Worm (Caenorhabditis elegans) whole organism, L1 larva: ENCODE results near the gene W05H9.4.

Source experiments
- C34B4.2 ChIP-seq: sonication (generic microtip); optimal IDR thresholded peaks from 2 replicates; lab custom pipeline; 2017; ENCODE audit warnings: mild to moderate bottlenecking, missing genetic modification characterization, missing compliant biosample characterization
- aha-1 ChIP-seq: fragments of 150-350 bp; optimal IDR thresholded peaks from 2 replicates; lab custom pipeline; 2014; ENCODE audit warnings: missing biosample characterization, missing genetic modification characterization
- alr-1 ChIP-seq: fragments of 200-800 bp; sonication (Bioruptor generic); optimal IDR thresholded peaks from 2 replicates; lab custom pipeline; 2018; ENCODE audit warnings: borderline replicate concordance, mild to moderate bottlenecking, missing genetic modification characterization, missing compliant biosample characterization
- ama-1 ChIP-seq: fragments of 150-350 bp; optimal IDR thresholded peaks from 2 replicates; lab custom pipeline; 2014
- ceh-63 ChIP-seq: fragments of 200-800 bp; sonication (Bioruptor generic); optimal IDR thresholded peaks from 2 replicates; lab custom pipeline; 2018; ENCODE audit warnings: mild to moderate bottlenecking, missing genetic modification characterization, missing compliant biosample characterization
- ceh-8 ChIP-seq: fragments of 200-800 bp; sonication (Bioruptor generic); optimal IDR thresholded peaks from 2 replicates; lab custom pipeline; 2018; ENCODE audit warnings: mild to moderate bottlenecking, missing genetic modification characterization, moderate library complexity, missing compliant biosample characterization
- ceh-82 ChIP-seq, 3 experiments: fragments of 150-350 bp in 1 of 3; sonication (generic microtip) in 2 of 3; optimal IDR thresholded peaks; 2 replicates each; lab custom pipeline; 2014 to 2017; ENCODE audit warnings: missing biosample characterization in 3 of 3, missing genetic modification characterization in 3 of 3
- ceh-88 ChIP-seq: fragments of 200-800 bp; sonication (Bioruptor generic); IDR thresholded peaks from 2 replicates; pipeline ENCODE4 v1.3.6; 2022; ENCODE audit warnings: missing genetic modification characterization, missing compliant biosample characterization
- ceh-90 ChIP-seq: sonication (generic microtip); optimal IDR thresholded peaks from 2 replicates; lab custom pipeline; 2016; ENCODE audit warnings: missing genetic modification characterization, missing compliant biosample characterization
- ces-1 ChIP-seq: fragments of 150-350 bp; optimal IDR thresholded peaks from 2 replicates; lab custom pipeline; 2014; ENCODE audit warnings: missing biosample characterization, missing genetic modification reagents, missing genetic modification characterization
- efl-1 ChIP-seq, 4 experiments: fragments of 150-350 bp; optimal IDR thresholded peaks in 3 of 4; peaks in 1 of 4; 1 replicate in 1 of 4; 2 replicates in 3 of 4; lab custom pipeline; 2014; ENCODE audit warnings: missing biosample characterization in 2 of 4, missing genetic modification characterization in 2 of 4, missing genetic modification reagents in 2 of 4
- egl-13 ChIP-seq: sonication (generic microtip); optimal IDR thresholded peaks from 2 replicates; lab custom pipeline; 2016; ENCODE audit warnings: missing genotype, missing genetic modification reagents, missing genetic modification characterization, missing compliant biosample characterization
- elt-2 ChIP-seq: sonication (generic microtip); optimal IDR thresholded peaks from 2 replicates; lab custom pipeline; 2016; ENCODE audit warnings: missing genetic modification characterization, mild to moderate bottlenecking, inconsistent platforms, missing compliant biosample characterization, missing genetic modification reagents
- ets-5 ChIP-seq: fragments of 200-800 bp; sonication (Bioruptor generic); IDR thresholded peaks from 2 replicates; pipeline ENCODE4 v1.3.6; 2022; ENCODE audit warnings: missing genetic modification characterization, missing compliant biosample characterization
- fkh-4 ChIP-seq: sonication (generic microtip); optimal IDR thresholded peaks from 2 replicates; lab custom pipeline; 2016; ENCODE audit warnings: missing compliant biosample characterization, missing genetic modification characterization, borderline replicate concordance
- fkh-8 ChIP-seq: sonication (generic microtip); optimal IDR thresholded peaks from 2 replicates; lab custom pipeline; 2016; ENCODE audit warnings: mild to moderate bottlenecking, missing genetic modification characterization, missing compliant biosample characterization
- fos-1 ChIP-seq: fragments of 150-350 bp; optimal IDR thresholded peaks from 2 replicates; lab custom pipeline; 2014; ENCODE audit warnings: missing biosample characterization, missing genetic modification characterization
- hpl-2 ChIP-seq: fragments of 150-350 bp; optimal IDR thresholded peaks from 2 replicates; lab custom pipeline; 2014; ENCODE audit warnings: missing biosample characterization, missing genetic modification reagents, missing genetic modification characterization
- lin-13 ChIP-seq: fragments of 150-350 bp; optimal IDR thresholded peaks from 2 replicates; lab custom pipeline; 2014; ENCODE audit warnings: missing biosample characterization, missing genetic modification reagents, missing genetic modification characterization
- lin-14 ChIP-seq: fragments of 200-800 bp; sonication (Bioruptor generic); optimal IDR thresholded peaks from 2 replicates; lab custom pipeline; 2018; ENCODE audit warnings: mild to moderate bottlenecking, missing genetic modification characterization, moderate library complexity, missing compliant biosample characterization
- lin-35 ChIP-seq, 2 experiments: fragments of 150-350 bp; optimal IDR thresholded peaks; 2 replicates each; lab custom pipeline; 2014; ENCODE audit warnings: missing biosample characterization in 2 of 2, missing genetic modification characterization in 2 of 2, missing genetic modification reagents in 2 of 2
- lin-39 ChIP-seq: fragments of 150-350 bp; optimal IDR thresholded peaks from 2 replicates; lab custom pipeline; 2014; ENCODE audit warnings: missing biosample characterization, missing genetic modification reagents, missing genetic modification characterization
- lir-3 ChIP-seq: sonication (generic microtip); optimal IDR thresholded peaks from 2 replicates; lab custom pipeline; 2016; ENCODE audit warnings: mild to moderate bottlenecking, missing genetic modification characterization, moderate library complexity, missing compliant biosample characterization; ENCODE audit not compliant: poor library complexity
- lsy-2 ChIP-seq, 2 experiments: fragments of 150-350 bp; optimal IDR thresholded peaks; 2 replicates each; lab custom pipeline; 2014; ENCODE audit warnings: missing biosample characterization in 2 of 2, missing genetic modification characterization in 2 of 2
- mab-9 ChIP-seq: fragments of 200-800 bp; sonication (Bioruptor generic); IDR thresholded peaks from 2 replicates; pipeline ENCODE4 v1.3.6; 2022; ENCODE audit warnings: missing genetic modification reagents, missing genetic modification characterization, missing compliant biosample characterization
- mdl-1 ChIP-seq, 2 experiments: fragments of 150-350 bp; optimal IDR thresholded peaks; 2 replicates each; lab custom pipeline; 2014 to 2017; ENCODE audit warnings: missing biosample characterization in 2 of 2, missing genetic modification characterization in 2 of 2, inconsistent platforms in 1 of 2
- mef-2 ChIP-seq: fragments of 150-350 bp; optimal IDR thresholded peaks from 2 replicates; lab custom pipeline; 2014; ENCODE audit warnings: missing biosample characterization, missing genetic modification characterization
- mep-1 ChIP-seq: fragments of 150-350 bp; optimal IDR thresholded peaks from 2 replicates; lab custom pipeline; 2014; ENCODE audit warnings: missing biosample characterization, missing genetic modification characterization
- nhr-11 ChIP-seq: fragments of 150-350 bp; optimal IDR thresholded peaks from 2 replicates; lab custom pipeline; 2014; ENCODE audit warnings: missing biosample characterization, missing genetic modification characterization
- nhr-12 ChIP-seq: sonication (generic microtip); optimal IDR thresholded peaks from 2 replicates; lab custom pipeline; 2017; ENCODE audit warnings: missing biosample characterization, missing genetic modification characterization
- nhr-20 ChIP-seq: sonication (generic microtip); optimal IDR thresholded peaks from 2 replicates; lab custom pipeline; 2016; ENCODE audit warnings: mild to moderate bottlenecking, missing genetic modification characterization, missing compliant biosample characterization
- nhr-237 ChIP-seq: fragments of 150-350 bp; optimal IDR thresholded peaks from 2 replicates; lab custom pipeline; 2014; ENCODE audit warnings: missing biosample characterization, missing genetic modification characterization
- nhr-28 ChIP-seq: fragments of 150-350 bp; optimal IDR thresholded peaks from 2 replicates; lab custom pipeline; 2014; ENCODE audit warnings: missing biosample characterization, missing genetic modification characterization
- nhr-71 ChIP-seq: sonication (generic microtip); optimal IDR thresholded peaks from 2 replicates; lab custom pipeline; 2016; ENCODE audit warnings: mild to moderate bottlenecking, missing genetic modification characterization, moderate library complexity, missing compliant biosample characterization
- nhr-76 ChIP-seq: sonication (generic microtip); optimal IDR thresholded peaks from 2 replicates; lab custom pipeline; 2017; ENCODE audit warnings: missing biosample characterization, missing genetic modification characterization
- nhr-84 ChIP-seq: sonication (generic microtip); optimal IDR thresholded peaks from 2 replicates; lab custom pipeline; 2017; ENCODE audit warnings: missing biosample characterization, missing genetic modification characterization
- nhr-85 ChIP-seq: sonication (generic microtip); peaks from one replicate; lab custom pipeline; 2016; ENCODE audit warnings: missing genetic modification characterization, inconsistent platforms, missing compliant biosample characterization
- pag-3 ChIP-seq: sonication (generic microtip); optimal IDR thresholded peaks from 2 replicates; lab custom pipeline; 2017; ENCODE audit warnings: missing genetic modification characterization, mild to moderate bottlenecking, missing compliant biosample characterization, antibody characterized with exemption, borderline replicate concordance; ENCODE audit not compliant: insufficient read depth
- pqm-1 ChIP-seq: sonication (generic microtip); optimal IDR thresholded peaks from 3 replicates; lab custom pipeline; 2017; ENCODE audit warnings: missing biosample characterization, missing genetic modification characterization
- skn-1 ChIP-seq: fragments of 150-350 bp; optimal IDR thresholded peaks from 2 replicates; lab custom pipeline; 2014; ENCODE audit warnings: missing biosample characterization, missing genetic modification characterization
- snu-23 ChIP-seq: sonication (generic microtip); optimal IDR thresholded peaks from 2 replicates; lab custom pipeline; 2016; ENCODE audit warnings: missing genetic modification characterization, missing compliant biosample characterization
- sox-4 ChIP-seq: sonication (generic microtip); optimal IDR thresholded peaks from 2 replicates; lab custom pipeline; 2016; ENCODE audit warnings: missing genetic modification characterization, missing compliant biosample characterization
- sptf-1 ChIP-seq: fragments of 150-350 bp; optimal IDR thresholded peaks from 2 replicates; lab custom pipeline; 2014; ENCODE audit warnings: missing biosample characterization, missing genetic modification characterization
- sup-37 ChIP-seq: fragments of 200-800 bp; sonication (Bioruptor generic); optimal IDR thresholded peaks from 2 replicates; lab custom pipeline; 2018; ENCODE audit warnings: mild to moderate bottlenecking, missing genetic modification characterization, missing compliant biosample characterization
- tbx-2 ChIP-seq: sonication (generic microtip); optimal IDR thresholded peaks from 2 replicates; lab custom pipeline; 2016; ENCODE audit warnings: missing genetic modification characterization, missing compliant biosample characterization
- tlp-1 ChIP-seq: fragments of 150-350 bp; optimal IDR thresholded peaks from 2 replicates; lab custom pipeline; 2014; ENCODE audit warnings: missing biosample characterization, missing genetic modification characterization
- unc-130 ChIP-seq: fragments of 150-350 bp; optimal IDR thresholded peaks from 2 replicates; lab custom pipeline; 2017; ENCODE audit warnings: missing biosample characterization, missing genetic modification characterization, inconsistent platforms
- unc-30 ChIP-seq: sonication (generic microtip); optimal IDR thresholded peaks from 2 replicates; lab custom pipeline; 2017; ENCODE audit warnings: missing biosample characterization, missing genetic modification characterization
- unc-62 ChIP-seq: fragments of 150-350 bp; optimal IDR thresholded peaks from 2 replicates; lab custom pipeline; 2014; ENCODE audit warnings: missing biosample characterization, missing genetic modification reagents, missing genetic modification characterization
- xbp-1 ChIP-seq: sonication (generic microtip); optimal IDR thresholded peaks from 2 replicates; lab custom pipeline; 2016; ENCODE audit warnings: missing genetic modification characterization, missing compliant biosample characterization
- zag-1 ChIP-seq: fragments of 150-350 bp; optimal IDR thresholded peaks from 2 replicates; lab custom pipeline; 2014; ENCODE audit warnings: missing biosample characterization, missing genetic modification characterization
- zip-4 ChIP-seq: fragments of 200-800 bp; sonication (Bioruptor generic); optimal IDR thresholded peaks from 2 replicates; lab custom pipeline; 2018; ENCODE audit warnings: mild to moderate bottlenecking, missing genetic modification characterization, moderate library complexity, missing compliant biosample characterization
- ztf-4 ChIP-seq: fragments of 150-350 bp; optimal IDR thresholded peaks from 2 replicates; lab custom pipeline; 2014; ENCODE audit warnings: missing biosample characterization, missing genetic modification characterization

W05H9.4 gene

ce11 chrX:6250272-6250752, 13.1 kb upstream of the W05H9.4 start (continued):
- TF ChIP-seq fkh-4 (tag; lab: Kevin White, UChicago), result no peak
- no peak for TF ChIP-seq tlp-1 (tag; lab: Kevin White, UChicago)
- TF ChIP-seq efl-1 (optimal IDR thresholded peaks at IDR 0.05; lab: Kevin White, UChicago), result peak; percentile 9 to 18
- peak; percentile 5 to 93 for TF ChIP-seq efl-1 (GFP tag; optimal IDR thresholded peaks at IDR 0.05 in 1 of 2; lab: Kevin White, UChicago)
- TF ChIP-seq tbx-2 (tag; lab: Kevin White, UChicago), result peak; percentile 68
- no peak for TF ChIP-seq unc-30 (tag; lab: Kevin White, UChicago)
- TF ChIP-seq nhr-12, result no peak
- no peak for TF ChIP-seq aha-1
- no peak for TF ChIP-seq alr-1
- no peak for TF ChIP-seq nhr-76 (tag; lab: Kevin White, UChicago)
- no peak for TF ChIP-seq sox-4 (tag; lab: Kevin White, UChicago)
- TF ChIP-seq nhr-84 (tag; lab: Kevin White, UChicago), result no peak
- TF ChIP-seq lin-35 (GFP tag; optimal IDR thresholded peaks at IDR 0.05; lab: Kevin White, UChicago), result peak in 1 of 2 experiments; percentile 64
- TF ChIP-seq nhr-237 (tag; lab: Kevin White, UChicago), result peak; percentile 15
- no peak for TF ChIP-seq zag-1
- no peak for TF ChIP-seq ama-1 (lab: Kevin White, UChicago)
- TF ChIP-seq ztf-4 (tag; lab: Kevin White, UChicago), result no peak
- TF ChIP-seq sptf-1 (tag; lab: Kevin White, UChicago), result no peak
- TF ChIP-seq ceh-90 (tag; lab: Kevin White, UChicago), result no peak
- TF ChIP-seq mab-9 (GFP tag; lab: Robert Waterston, UW), result no peak
- no peak for TF ChIP-seq unc-62 (GFP tag; lab: Kevin White, UChicago)
- peak; percentile 92 for TF ChIP-seq lin-14 (GFP tag; lab: Kevin White, UChicago)
- TF ChIP-seq skn-1, result peak; percentile 33
- no peak for TF ChIP-seq lin-39 (tag; lab: Kevin White, UChicago)
- no peak for TF ChIP-seq sup-37 (GFP tag; lab: Kevin White, UChicago)
- peak; percentile 84 for TF ChIP-seq nhr-20 (tag; lab: Kevin White, UChicago)
- peak; percentile 89 for TF ChIP-seq nhr-71 (tag; lab: Kevin White, UChicago)
- TF ChIP-seq ceh-8 (GFP tag; lab: Kevin White, UChicago), result no peak
- no peak for TF ChIP-seq fos-1
- peak; percentile 97 for TF ChIP-seq nhr-85
- peak; percentile 54 for TF ChIP-seq xbp-1 (tag; lab: Kevin White, UChicago)
- TF ChIP-seq snu-23 (GFP tag; lab: Kevin White, UChicago), result peak; percentile 77
- TF ChIP-seq mdl-1 (tag; optimal IDR thresholded peaks at IDR 0.05; lab: Kevin White, UChicago), result peak in 1 of 2 experiments; percentile 60
- TF ChIP-seq ceh-82 (tag; optimal IDR thresholded peaks at IDR 0.05; lab: Kevin White, UChicago), result peak; percentile 47 to 54 (median 49)
- no peak for TF ChIP-seq lin-13 (GFP tag; lab: Kevin White, UChicago)
- no peak for TF ChIP-seq nhr-28 (tag; lab: Kevin White, UChicago)
- no peak for TF ChIP-seq hpl-2 (GFP tag; lab: Kevin White, UChicago)
- TF ChIP-seq pqm-1 (tag; lab: Kevin White, UChicago), result no peak
- TF ChIP-seq pag-3 (tag; lab: Kevin White, UChicago), result peak; percentile 33
- no peak for TF ChIP-seq ces-1
- TF ChIP-seq ceh-88 (GFP tag; lab: Robert Waterston, UW), result no peak
- TF ChIP-seq mep-1, result peak; percentile 84
- no peak for TF ChIP-seq lir-3 (tag; lab: Kevin White, UChicago)
- TF ChIP-seq egl-13 (tag; lab: Kevin White, UChicago), result no peak
- TF ChIP-seq ceh-63 (GFP tag; lab: Kevin White, UChicago), result no peak
- peak; percentile 58 for TF ChIP-seq unc-130 (tag; lab: Kevin White, UChicago)
- TF ChIP-seq ets-5 (GFP tag; lab: Robert Waterston, UW), result no peak
- TF ChIP-seq elt-2 (tag; lab: Kevin White, UChicago), result peak; percentile 50
- no peak for TF ChIP-seq fkh-8 (tag; lab: Kevin White, UChicago)
- peak; percentile 34 for TF ChIP-seq nhr-11
- peak; percentile 11 to 47 for TF ChIP-seq lsy-2 (tag; optimal IDR thresholded peaks at IDR 0.05; lab: Kevin White, UChicago)
- TF ChIP-seq mef-2 (tag; lab: Kevin White, UChicago), result no peak
- TF ChIP-seq C34B4.2 (tag; lab: Kevin White, UChicago), result no peak
- peak; percentile 18 for TF ChIP-seq zip-4 (GFP tag; lab: Kevin White, UChicago)
